Fruit fly (Drosophila melanogaster): Measurements from ENCODE around the gene Tengl2.

DNA sequence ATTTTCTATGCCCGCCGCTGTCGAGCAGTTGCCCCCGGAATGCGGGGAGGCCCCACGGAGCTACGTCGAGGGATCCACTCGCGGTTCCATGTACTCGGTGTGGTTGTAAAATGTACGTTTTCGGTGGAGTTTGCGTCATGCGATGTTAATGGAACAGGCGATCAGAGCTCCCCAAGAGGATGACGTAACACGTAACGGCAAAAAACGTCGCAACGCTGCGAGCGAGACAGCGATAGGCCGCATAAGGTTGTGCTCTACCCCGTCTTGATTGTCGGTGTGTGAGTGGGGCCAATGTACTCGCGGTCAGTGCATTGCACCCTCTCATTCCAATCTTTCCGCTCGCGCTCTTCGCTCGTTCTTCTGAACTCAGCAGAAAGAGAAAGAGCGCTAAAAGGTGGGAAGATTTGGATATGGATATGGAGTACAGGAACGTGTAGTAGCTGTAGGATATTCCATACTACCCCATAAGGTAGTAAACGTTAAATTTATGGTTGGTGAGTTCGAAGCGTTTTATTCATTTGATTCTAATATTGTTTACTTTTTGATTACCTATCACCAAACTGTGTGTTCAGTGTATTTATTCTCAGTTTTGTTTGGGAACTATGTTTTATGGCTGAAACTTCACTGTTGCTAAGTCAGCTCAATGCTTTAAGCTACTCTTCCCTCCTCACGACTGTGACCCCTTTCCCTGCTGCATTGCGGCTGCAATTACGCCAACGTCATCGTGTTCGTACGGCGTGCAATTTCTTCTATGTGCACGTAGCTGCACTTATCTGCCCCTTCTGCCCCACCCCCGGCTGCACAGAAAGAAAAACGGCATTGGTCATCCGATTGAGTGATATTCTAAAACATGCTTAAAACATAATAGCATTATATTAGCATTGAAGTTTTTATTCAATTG is 38.8 kb downstream of the Tengl2 start:
- TF ChIP-seq ovo (GFP tag; optimal IDR thresholded peaks at IDR 0.05), result peak; percentile 99
- peak; percentile 6 for TF ChIP-seq CG33017 (tag; optimal IDR thresholded peaks at IDR 0.05)
- TF ChIP-seq cnc (optimal IDR thresholded peaks at IDR 0.05), result peak; percentile 51 to 63
- TF ChIP-seq Crg-1 (GFP tag; optimal IDR thresholded peaks at IDR 0.05), result no peak
- peak; percentile 71 for TF ChIP-seq Hr96 (GFP tag; optimal IDR thresholded peaks at IDR 0.05)
- TF ChIP-seq pad (GFP tag; optimal IDR thresholded peaks at IDR 0.05), result peak; percentile 97
- peak; percentile 59 for TF ChIP-seq CG12768 (GFP tag; optimal IDR thresholded peaks at IDR 0.05)
- TF ChIP-seq bab1 (GFP tag; optimal IDR thresholded peaks at IDR 0.05), result peak; percentile 18
- TF ChIP-seq toe (GFP tag; optimal IDR thresholded peaks at IDR 0.05), result no peak
- TF ChIP-seq tj (GFP tag; optimal IDR thresholded peaks at IDR 0.05), result peak; percentile 97
- TF ChIP-seq CG14711 (tag; optimal IDR thresholded peaks at IDR 0.05), result peak; percentile 23
- no peak for TF ChIP-seq CG5204 (GFP tag; optimal IDR thresholded peaks at IDR 0.05)
- peak; percentile 86 for TF ChIP-seq cic (GFP tag; optimal IDR thresholded peaks at IDR 0.05)
